Worm (Caenorhabditis elegans): ENCODE data around the gene tag-89.

tag-89 gene

ce11 chrIV:11401482-11401881 is 7.1 kb downstream of the tag-89 start:
- no peak for TF ChIP-seq fos-1 (tag; optimal IDR thresholded peaks at IDR 0.05)
- TF ChIP-seq nhr-12 (tag; optimal IDR thresholded peaks at IDR 0.05): no peak
- no peak for TF ChIP-seq ceh-9 (tag; optimal IDR thresholded peaks at IDR 0.05)
- no peak for TF ChIP-seq nhr-25 (tag; optimal IDR thresholded peaks at IDR 0.05)
- no peak for TF ChIP-seq pha-4 (tag; optimal IDR thresholded peaks at IDR 0.05)

ce11 chrIV:11403288-11403991 is 9.1 kb downstream of the tag-89 start, which contains the start of the genes memi-3 and cyp-31A2:
Gene memi-3, minus strand, starts transcription at chrIV:11403338.
Gene cyp-31A2, plus strand, starts transcription at chrIV:11403961.
- TF ChIP-seq mdl-1 (tag; optimal IDR thresholded peaks at IDR 0.05) (no peak), nhr-11 (tag; optimal IDR thresholded peaks at IDR 0.05) (no peak), lsy-12 (tag; optimal IDR thresholded peaks at IDR 0.05) (no peak), elt-2 (tag; optimal IDR thresholded peaks at IDR 0.05) (no peak)

- TF ChIP-seq nhr-25 (tag; optimal IDR thresholded peaks at IDR 0.05): peak; percentile 23
Observed at ce11 chrIV:11406744-11407690, 12.7 kb downstream of the tag-89 start, which contains the start of the genes his-63 and his-64. Gene his-63, minus strand, starts transcription at chrIV:11406861. Gene his-64, plus strand, starts transcription at chrIV:11407116.

- TF ChIP-seq elt-1 (tag; optimal IDR thresholded peaks at IDR 0.05): no peak
- TF ChIP-seq nhr-43 (tag; optimal IDR thresholded peaks at IDR 0.05; ENCODE audit: poor library complexity, severe bottlenecking): no peak
- TF ChIP-seq nhr-11 (tag; optimal IDR thresholded peaks at IDR 0.05): no peak
- no peak for TF ChIP-seq snpc-4 (tag; optimal IDR thresholded peaks at IDR 0.05)
- TF ChIP-seq nhr-76 (tag; optimal IDR thresholded peaks at IDR 0.05): no peak
- no peak for TF ChIP-seq nhr-12 (tag; optimal IDR thresholded peaks at IDR 0.05)
- no peak for TF ChIP-seq egl-27 (tag; optimal IDR thresholded peaks at IDR 0.05)
- no peak for TF ChIP-seq fkh-2 (tag; optimal IDR thresholded peaks at IDR 0.05)
- TF ChIP-seq jun-1 (tag; optimal IDR thresholded peaks at IDR 0.05): no peak
- no peak for TF ChIP-seq ceh-82 (tag; optimal IDR thresholded peaks at IDR 0.05)
- no peak for TF ChIP-seq daf-12 (tag; optimal IDR thresholded peaks at IDR 0.05)
- TF ChIP-seq hmg-11 (tag; optimal IDR thresholded peaks at IDR 0.05): no peak
- no peak for TF ChIP-seq skn-1 (tag; optimal IDR thresholded peaks at IDR 0.05)
- no peak for TF ChIP-seq mml-1 (tag; optimal IDR thresholded peaks at IDR 0.05)
- TF ChIP-seq nhr-23 (tag; optimal IDR thresholded peaks at IDR 0.05): no peak
- TF ChIP-seq egl-5 (tag; optimal IDR thresholded peaks at IDR 0.05): no peak
- no peak for TF ChIP-seq ztf-4 (tag; optimal IDR thresholded peaks at IDR 0.05)
- TF ChIP-seq ztf-11 (tag; optimal IDR thresholded peaks at IDR 0.05): no peak
- TF ChIP-seq lin-39 (tag; optimal IDR thresholded peaks at IDR 0.05): no peak
- no peak for TF ChIP-seq lin-15B (tag; optimal IDR thresholded peaks at IDR 0.05)
Observed at ce11 chrIV:11410084-11410483, 15.7 kb downstream of the tag-89 start, which contains the start of gene gfat-2. Gene gfat-2, plus strand, starts transcription at chrIV:11410228.

- no peak for TF ChIP-seq nhr-67 (tag; optimal IDR thresholded peaks at IDR 0.05)
- TF ChIP-seq skn-1 (tag; optimal IDR thresholded peaks at IDR 0.05): no peak
- TF ChIP-seq nhr-77 (tag; optimal IDR thresholded peaks at IDR 0.05): no peak
- TF ChIP-seq lin-15B (tag; optimal IDR thresholded peaks at IDR 0.05): no peak
- TF ChIP-seq nhr-25 (tag; optimal IDR thresholded peaks at IDR 0.05): no peak
- no peak for TF ChIP-seq nhr-28 (tag; optimal IDR thresholded peaks at IDR 0.05)
- no peak for TF ChIP-seq nhr-76 (tag; optimal IDR thresholded peaks at IDR 0.05)
- no peak for TF ChIP-seq zag-1 (tag; optimal IDR thresholded peaks at IDR 0.05)
- no peak for TF ChIP-seq elt-1 (tag; optimal IDR thresholded peaks at IDR 0.05)
- no peak for TF ChIP-seq jun-1 (tag; optimal IDR thresholded peaks at IDR 0.05)
Observed at ce11 chrIV:11414920-11415319, 20.6 kb downstream of the tag-89 start, which contains the start of gene F22B3.10. Gene F22B3.10, minus strand, starts transcription at chrIV:11415020.

All from whole organism, L3 larva.